Fruit fly (Drosophila melanogaster) whole organism, wandering third instar larva: ENCODE results near the gene ver.
A peak's percentile ranks its signal among the peaks of the same experiment; 100 is the strongest.

Source experiments
- h ChIP-seq: fragments of 200-800 bp; sonication (Bioruptor generic); optimal IDR thresholded peaks from 3 replicates; lab custom pipeline; 2016; ENCODE audit warnings: missing biosample characterization, mild to moderate bottlenecking, missing genetic modification characterization
- pan ChIP-seq: fragments of >200 bp; optimal IDR thresholded peaks from 2 replicates; lab custom pipeline; 2017

DNA sequence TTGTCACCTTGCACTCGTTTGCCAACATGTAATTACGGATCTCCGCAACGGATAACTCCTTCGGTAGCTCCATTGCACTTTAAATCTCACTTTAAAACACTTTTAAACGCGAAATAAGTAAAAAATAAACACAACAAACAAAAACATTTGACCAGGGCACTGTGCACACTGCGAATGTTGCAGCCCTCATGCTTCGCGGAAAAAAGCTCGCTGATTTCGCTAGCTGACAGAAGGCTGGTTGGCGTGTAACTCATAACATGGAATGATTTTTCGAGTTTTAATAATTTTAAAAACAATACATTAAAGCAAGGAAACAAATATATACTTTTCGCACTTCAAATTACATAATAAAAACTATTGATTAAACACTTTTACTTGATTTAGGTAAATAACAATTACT is 48.6 kb downstream of the ver start, which contains the start of gene sowah:
- no peak for TF ChIP-seq pan
- peak; percentile 20 for TF ChIP-seq h (GFP tag; lab: Kevin White, UChicago)
